Fruit fly (Drosophila melanogaster): ENCODE results near the gene Lint-1.

Gene Lint-1

DNA sequence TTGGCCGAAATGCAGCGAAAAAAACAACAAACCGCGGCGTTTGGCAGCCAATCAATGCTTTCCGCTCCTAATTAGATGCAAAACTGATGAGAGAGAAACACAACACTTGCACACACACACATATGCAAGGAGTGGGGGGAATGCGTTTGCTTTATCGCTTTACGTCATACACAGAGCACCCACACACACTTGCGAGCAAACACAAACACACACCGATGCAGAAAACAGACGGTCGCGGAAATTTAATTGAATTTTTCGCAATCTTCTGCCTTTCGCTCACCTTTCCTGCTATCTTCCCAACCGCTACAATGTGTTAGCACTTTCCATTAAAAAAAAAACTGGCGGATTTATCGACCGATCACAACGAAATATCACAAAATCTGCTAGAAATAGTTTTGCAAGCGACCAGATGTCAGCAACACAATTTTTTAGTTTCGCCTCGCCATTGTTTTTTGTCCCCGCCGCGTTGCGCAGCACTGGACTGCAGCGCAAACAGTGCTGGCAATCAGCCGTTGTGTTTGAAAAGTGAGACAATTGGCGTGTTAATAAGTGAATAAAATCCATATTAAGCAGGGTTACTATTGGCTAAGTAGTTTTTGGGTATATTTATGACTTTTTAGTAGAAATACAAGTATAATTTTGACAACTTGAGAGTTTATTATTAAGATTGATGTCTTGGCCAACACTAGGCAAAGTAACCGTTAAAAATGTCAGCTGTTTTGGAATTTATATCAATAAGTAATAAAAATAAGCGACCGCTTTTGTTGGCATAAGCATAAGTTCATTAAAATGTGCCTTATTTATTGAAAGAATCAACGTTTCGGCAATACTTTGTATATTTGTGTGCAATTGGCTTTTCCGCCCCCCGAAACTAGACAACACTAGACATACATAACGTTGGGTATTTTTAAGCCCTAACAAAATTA, 12.3 kb upstream of the Lint-1 start, which contains the start of gene Klp10A:
Gene Klp10A, minus strand, starts transcription at position 532 of the 926 bp plus-strand sequence.
- TF ChIP-seq EcR (GFP tag; optimal IDR thresholded peaks at IDR 0.05): no peak
- TF ChIP-seq psq (optimal IDR thresholded peaks at IDR 0.05): no peak
- TF ChIP-seq pan (optimal IDR thresholded peaks at IDR 0.05): no peak
- TF ChIP-seq usp (GFP tag; optimal IDR thresholded peaks at IDR 0.05): no peak
- TF ChIP-seq Dll (optimal IDR thresholded peaks at IDR 0.05): no peak
- TF ChIP-seq CG8478 (optimal IDR thresholded peaks at IDR 0.05): no peak

DNA sequence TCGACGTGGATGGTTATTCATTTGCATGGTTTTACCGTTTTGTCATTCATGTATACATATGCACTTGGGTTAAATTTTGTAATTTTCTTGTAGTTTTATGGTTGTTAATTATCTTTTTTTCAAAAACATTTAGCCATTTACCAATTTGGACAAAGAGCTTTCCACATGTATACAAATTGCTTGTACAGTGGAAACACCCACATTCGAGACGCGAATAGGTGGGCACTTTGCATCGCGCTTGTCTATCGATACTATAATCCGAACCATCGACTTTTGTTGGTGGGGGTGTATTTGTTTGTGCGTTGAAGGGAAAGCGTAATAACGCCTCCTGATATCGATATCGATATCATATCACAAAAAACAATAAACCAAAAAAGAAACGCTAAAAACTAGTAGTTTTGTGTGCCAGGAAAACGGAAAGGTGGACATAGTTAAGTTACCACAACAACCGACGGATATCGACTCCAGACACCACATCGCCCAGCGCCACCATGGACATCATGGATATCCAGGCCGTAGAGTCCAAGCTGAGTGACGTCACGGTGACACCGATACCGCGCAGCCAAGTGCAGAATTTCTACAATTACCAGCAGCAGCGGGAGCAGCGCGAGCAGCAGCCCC, 11.4 kb upstream of the Lint-1 start, which contains the start of gene CDK2AP1:
Gene CDK2AP1, plus strand, starts transcription at position 294 of the 621 bp plus-strand sequence.
- no peak for TF ChIP-seq CG8478 (optimal IDR thresholded peaks at IDR 0.05)
- TF ChIP-seq psq (optimal IDR thresholded peaks at IDR 0.05): no peak
- TF ChIP-seq pan (optimal IDR thresholded peaks at IDR 0.05): no peak
- TF ChIP-seq EcR (GFP tag; optimal IDR thresholded peaks at IDR 0.05): no peak
- TF ChIP-seq Dll (optimal IDR thresholded peaks at IDR 0.05): no peak
- TF ChIP-seq usp (GFP tag; optimal IDR thresholded peaks at IDR 0.05): no peak

DNA sequence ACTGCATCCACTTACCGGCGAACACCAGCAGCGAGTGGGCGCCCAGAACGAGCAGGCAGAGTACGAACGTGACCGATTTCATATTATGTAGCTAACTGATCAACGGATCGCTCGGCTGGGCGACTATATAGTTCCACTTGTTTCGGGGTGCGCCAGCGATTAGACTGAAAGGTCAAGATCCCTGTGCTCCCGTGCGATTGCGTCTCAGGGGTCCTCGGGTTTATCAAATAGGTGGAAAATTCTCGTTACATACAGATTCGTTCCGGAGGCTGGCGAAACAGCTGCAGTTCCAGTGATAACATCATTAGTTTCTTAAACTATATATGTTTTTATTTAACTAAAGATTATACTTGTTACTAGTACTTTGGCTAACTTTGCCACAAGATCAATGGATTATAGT, 9.0 kb upstream of the Lint-1 start, which contains the start of gene ssp7:
Gene ssp7, minus strand, starts transcription at position 101 of the 400 bp plus-strand sequence.
- TF ChIP-seq Dll (optimal IDR thresholded peaks at IDR 0.05) (no peak), psq (optimal IDR thresholded peaks at IDR 0.05) (no peak), CG8478 (optimal IDR thresholded peaks at IDR 0.05) (no peak), EcR (GFP tag; optimal IDR thresholded peaks at IDR 0.05) (no peak), pan (optimal IDR thresholded peaks at IDR 0.05) (no peak), usp (GFP tag; optimal IDR thresholded peaks at IDR 0.05) (no peak)

DNA sequence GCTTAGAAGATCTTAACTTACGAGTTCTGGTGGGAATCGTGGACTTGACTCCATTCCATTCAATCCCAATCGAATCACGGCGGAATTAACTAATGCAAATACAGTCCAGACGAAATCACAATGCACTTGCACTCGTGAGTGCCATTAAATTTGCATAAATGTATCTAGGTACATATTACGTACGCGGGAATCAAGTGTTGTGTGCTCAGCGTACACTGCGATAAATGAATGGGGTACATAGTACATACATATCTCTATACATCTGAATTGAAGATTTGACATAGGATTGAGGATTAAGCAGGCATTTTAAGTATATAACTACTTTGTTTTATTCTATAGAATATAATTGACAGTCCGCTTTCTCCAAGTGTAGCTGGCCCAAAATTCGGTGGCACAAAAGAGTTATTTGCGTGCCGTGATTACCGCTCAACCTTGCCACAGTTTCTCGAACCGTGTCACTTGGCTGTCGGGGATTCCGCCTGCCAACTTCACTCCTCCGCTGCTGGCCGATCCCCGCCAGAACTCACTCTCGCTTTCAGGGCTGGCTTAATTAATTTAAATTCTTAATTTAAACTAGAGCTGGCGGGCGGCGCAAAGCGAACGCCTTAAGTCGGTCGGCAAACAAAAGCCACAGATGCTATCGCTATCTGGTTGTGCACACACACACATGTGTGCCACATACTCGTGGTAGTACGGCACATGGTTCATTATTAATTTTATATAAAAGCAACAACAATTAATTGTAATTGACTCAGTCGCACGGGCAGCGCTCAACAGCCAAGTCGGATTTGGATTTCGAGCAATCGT, 7.1 kb upstream of the Lint-1 start, which contains the start of the genes CG15199 and CG15202:
Gene CG15199, minus strand, starts transcription at position 51 of the 807 bp plus-strand sequence.
Gene CG15202, plus strand, starts transcription at position 757 of the 807 bp plus-strand sequence.
- no peak for TF ChIP-seq EcR (GFP tag; optimal IDR thresholded peaks at IDR 0.05)
- no peak for TF ChIP-seq pan (optimal IDR thresholded peaks at IDR 0.05)
- no peak for TF ChIP-seq CG8478 (optimal IDR thresholded peaks at IDR 0.05)
- no peak for TF ChIP-seq psq (optimal IDR thresholded peaks at IDR 0.05)
- TF ChIP-seq usp (GFP tag; optimal IDR thresholded peaks at IDR 0.05): no peak
- TF ChIP-seq Dll (optimal IDR thresholded peaks at IDR 0.05): no peak

DNA sequence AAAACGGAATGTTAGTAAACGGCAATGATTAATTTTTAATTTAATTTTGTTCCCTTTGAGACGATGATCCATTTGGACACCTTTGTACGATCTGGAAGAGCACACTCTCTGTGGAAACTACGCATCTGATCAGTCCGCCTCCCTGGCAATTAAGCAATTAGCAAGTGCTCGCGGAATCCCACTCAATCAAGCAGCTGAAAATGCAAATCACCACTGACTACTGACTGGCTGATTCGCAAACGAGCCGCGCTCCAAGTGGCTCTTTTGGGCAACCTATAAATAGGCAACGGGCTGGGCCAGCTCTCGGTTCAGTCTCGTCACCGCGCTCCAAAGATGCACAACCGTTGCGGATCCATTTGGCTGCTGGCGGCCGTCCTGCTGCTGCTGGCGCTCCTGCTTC, 5.3 kb upstream of the Lint-1 start, which contains the start of gene CG15201:
Gene CG15201, plus strand, starts transcription at position 301 of the 400 bp plus-strand sequence.
- TF ChIP-seq psq (optimal IDR thresholded peaks at IDR 0.05): no peak
- TF ChIP-seq pan (optimal IDR thresholded peaks at IDR 0.05): no peak
- TF ChIP-seq CG8478 (optimal IDR thresholded peaks at IDR 0.05): no peak
- no peak for TF ChIP-seq usp (GFP tag; optimal IDR thresholded peaks at IDR 0.05)
- no peak for TF ChIP-seq EcR (GFP tag; optimal IDR thresholded peaks at IDR 0.05)
- no peak for TF ChIP-seq Dll (optimal IDR thresholded peaks at IDR 0.05)

DNA sequence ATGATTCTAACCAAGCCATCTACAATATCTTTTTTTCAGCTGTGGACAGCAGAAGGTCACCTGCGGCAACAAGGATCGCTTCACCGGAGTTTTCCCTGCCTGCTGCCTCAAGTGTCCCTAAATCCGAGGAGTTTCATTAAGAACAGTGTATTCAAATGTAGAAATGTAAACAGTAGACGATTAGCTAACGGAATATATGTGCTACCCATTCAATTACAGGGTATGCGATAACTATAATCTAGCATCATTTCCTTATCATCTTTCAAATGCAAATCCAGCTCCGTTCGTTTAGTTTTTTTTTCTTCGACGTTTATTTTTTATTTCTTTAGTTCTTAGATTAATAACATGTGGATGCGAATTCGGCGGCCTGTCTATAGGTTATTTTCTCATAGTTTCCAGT, 4.5 kb upstream of the Lint-1 start:
- TF ChIP-seq pan (optimal IDR thresholded peaks at IDR 0.05) (no peak), CG8478 (optimal IDR thresholded peaks at IDR 0.05) (no peak), Dll (optimal IDR thresholded peaks at IDR 0.05) (no peak), usp (GFP tag; optimal IDR thresholded peaks at IDR 0.05) (no peak), EcR (GFP tag; optimal IDR thresholded peaks at IDR 0.05) (no peak), psq (optimal IDR thresholded peaks at IDR 0.05) (no peak)

DNA sequence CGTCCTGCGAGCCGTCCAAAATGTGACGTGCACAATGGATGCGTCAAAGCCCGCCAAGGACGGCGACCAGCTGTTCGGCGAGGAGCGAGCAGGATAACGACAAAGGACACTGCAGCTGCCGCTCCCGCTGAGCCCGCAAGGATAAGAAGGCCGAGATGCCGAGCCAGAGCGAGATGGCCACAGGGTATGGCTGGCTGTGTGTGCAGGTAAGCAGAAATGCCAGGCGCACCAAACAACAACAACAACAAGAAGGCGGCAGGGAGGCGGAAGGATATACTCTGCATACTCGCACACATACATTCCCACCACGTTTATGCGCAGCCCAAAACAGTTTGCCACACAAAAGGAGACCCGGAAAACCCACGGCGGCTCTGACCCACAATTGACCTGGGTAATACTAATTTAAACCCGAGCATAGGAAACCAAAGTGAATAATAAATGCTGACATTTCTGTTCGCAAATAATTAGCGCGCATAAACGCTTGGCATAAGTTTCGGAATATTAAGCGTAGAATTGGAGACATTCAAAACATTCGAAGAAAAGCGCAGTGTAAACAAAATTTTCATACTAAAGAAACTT, 2.4 kb upstream of the Lint-1 start:
- TF ChIP-seq EcR (GFP tag; optimal IDR thresholded peaks at IDR 0.05) (no peak), CG8478 (optimal IDR thresholded peaks at IDR 0.05) (no peak), pan (optimal IDR thresholded peaks at IDR 0.05) (no peak), psq (optimal IDR thresholded peaks at IDR 0.05) (no peak), Dll (optimal IDR thresholded peaks at IDR 0.05) (no peak), usp (GFP tag; optimal IDR thresholded peaks at IDR 0.05) (no peak)

DNA sequence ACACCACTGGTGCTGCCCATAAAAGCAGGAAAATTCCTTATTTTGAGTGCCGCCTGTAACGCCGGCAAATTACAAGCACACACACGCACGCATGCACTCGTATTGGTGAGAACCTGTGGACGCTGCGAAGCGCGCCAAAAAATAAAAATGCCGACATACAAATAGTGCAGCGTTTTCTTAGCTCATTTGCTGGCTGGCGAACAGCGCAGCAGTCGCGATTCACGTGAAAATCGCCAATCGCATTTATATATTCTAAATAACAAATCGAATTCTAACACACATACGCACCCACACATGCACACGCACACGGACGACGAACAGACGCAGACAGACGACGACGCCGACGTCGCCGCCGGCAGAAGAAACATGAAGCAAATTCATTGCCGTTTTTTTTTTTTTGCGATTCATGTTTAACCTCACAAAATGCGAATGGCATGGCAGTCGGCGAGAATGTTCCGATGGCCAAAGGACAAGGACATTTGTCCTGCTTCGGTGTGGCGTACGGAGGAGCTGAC, 1.5 kb upstream of the Lint-1 start:
- TF ChIP-seq Dll (optimal IDR thresholded peaks at IDR 0.05): no peak
- no peak for TF ChIP-seq EcR (GFP tag; optimal IDR thresholded peaks at IDR 0.05)
- TF ChIP-seq psq (optimal IDR thresholded peaks at IDR 0.05): no peak
- no peak for TF ChIP-seq CG8478 (optimal IDR thresholded peaks at IDR 0.05)
- no peak for TF ChIP-seq pan (optimal IDR thresholded peaks at IDR 0.05)
- no peak for TF ChIP-seq usp (GFP tag; optimal IDR thresholded peaks at IDR 0.05)

DNA sequence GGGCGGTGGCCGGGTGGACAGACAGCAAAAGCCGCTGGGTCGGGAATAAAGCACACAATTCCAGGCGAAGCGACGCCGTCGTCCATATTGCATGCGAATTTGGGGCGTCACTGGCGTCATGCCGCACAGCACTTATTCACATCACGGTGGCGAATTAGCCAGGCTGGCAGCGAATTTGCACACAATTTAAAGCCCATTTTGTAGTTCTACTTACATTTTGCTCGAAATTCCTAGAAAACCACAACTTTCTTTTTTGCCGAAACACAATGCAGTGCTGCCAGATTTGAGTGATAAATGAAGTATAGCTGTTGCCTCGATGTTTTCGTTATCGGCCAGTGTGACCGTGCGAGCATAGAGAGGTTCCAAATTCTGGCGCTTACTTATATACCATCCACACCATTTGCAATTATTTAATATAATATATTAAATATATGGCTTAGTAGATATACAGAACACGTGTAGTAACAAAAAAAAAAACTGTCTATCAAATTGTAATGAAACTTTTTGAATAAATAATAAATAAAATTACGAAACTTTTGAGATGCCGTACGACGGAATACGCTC, 769 bp upstream of the Lint-1 start, which contains the start of gene Ran:
Gene Ran, minus strand, starts transcription at position 445 of the 564 bp plus-strand sequence.
- TF ChIP-seq EcR (GFP tag; optimal IDR thresholded peaks at IDR 0.05) (no peak), pan (optimal IDR thresholded peaks at IDR 0.05) (no peak)

DNA sequence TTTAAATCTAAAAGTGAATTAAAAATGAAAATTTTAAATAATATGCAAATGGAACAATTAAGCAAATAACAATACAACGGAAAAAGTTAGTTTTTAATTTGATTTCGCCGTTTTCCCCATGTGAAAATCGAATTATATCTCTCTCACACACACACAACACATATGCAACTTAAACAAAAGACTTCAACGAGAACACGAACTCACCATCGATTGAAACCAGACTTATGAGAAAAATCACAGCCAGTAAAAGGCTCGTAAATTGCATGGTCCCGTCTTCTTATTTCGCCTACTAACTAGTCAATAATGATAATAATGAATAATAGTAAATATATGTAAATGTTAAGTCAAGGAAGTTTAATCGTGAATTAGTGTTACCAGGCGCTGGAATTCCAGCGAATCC, 4.3 kb downstream of the Lint-1 start:
- TF ChIP-seq CG8478 (optimal IDR thresholded peaks at IDR 0.05) (no peak), pan (optimal IDR thresholded peaks at IDR 0.05) (no peak), EcR (GFP tag; optimal IDR thresholded peaks at IDR 0.05) (no peak), psq (optimal IDR thresholded peaks at IDR 0.05) (no peak), Dll (optimal IDR thresholded peaks at IDR 0.05) (no peak), usp (GFP tag; optimal IDR thresholded peaks at IDR 0.05) (no peak)

Data from whole organism.